Worm (Caenorhabditis elegans): ENCODE results near the gene zip-2.

Gene zip-2

DNA sequence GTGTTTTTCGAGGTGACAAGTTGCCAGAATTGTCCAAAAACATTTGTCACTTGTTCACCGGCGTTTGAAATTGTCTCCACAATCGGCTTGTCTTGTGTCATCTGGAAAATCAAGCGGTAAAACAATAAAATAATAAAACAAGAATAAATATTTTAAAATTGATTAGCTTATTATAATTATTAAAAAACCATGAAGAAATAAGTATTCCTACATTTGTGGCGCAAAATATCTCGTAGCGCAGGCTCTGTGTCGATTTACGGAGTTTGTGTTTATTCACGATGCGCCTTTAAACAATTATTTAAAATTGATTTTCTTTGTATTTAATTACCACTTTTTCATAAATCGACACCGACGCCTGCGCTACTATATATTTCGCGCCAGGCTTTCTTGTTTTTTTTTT, 19.5 kb downstream of the zip-2 start, which contains the start of gene moma-1 (continued):
- TF ChIP-seq madf-3 (GFP tag; IDR thresholded peaks at IDR 0.05): no peak
- no peak for TF ChIP-seq ztf-25 (GFP tag; IDR thresholded peaks at IDR 0.05)
- no peak for TF ChIP-seq F57A8.1 (GFP tag; optimal IDR thresholded peaks at IDR 0.05)
- TF ChIP-seq lag-1 (GFP tag; IDR thresholded peaks at IDR 0.05): no peak
- no peak for TF ChIP-seq let-526 (GFP tag; IDR thresholded peaks at IDR 0.05)
- TF ChIP-seq nfya-2 (GFP tag; IDR thresholded peaks at IDR 0.05): no peak
- no peak for TF ChIP-seq F39B2.1 (GFP tag; IDR thresholded peaks at IDR 0.05)

DNA sequence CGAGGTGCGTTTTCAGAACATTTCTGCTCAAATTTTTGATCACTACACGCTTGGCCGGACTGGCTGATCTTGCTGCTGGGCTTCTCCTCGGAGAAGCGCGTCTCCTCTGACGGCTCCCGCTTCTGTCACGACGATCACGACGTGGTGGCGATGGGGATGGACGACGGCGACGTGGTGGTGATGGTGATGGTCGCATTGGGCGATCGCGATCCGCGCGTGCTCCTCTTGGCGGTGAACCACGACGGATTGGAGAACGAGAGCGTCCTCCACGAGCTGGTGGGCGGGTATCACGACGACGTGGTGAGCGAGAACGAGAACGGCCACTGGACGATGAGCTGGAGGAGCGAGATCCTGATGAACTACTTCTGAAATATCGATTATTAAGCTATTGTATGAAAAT, 20.6 kb downstream of the zip-2 start:
- TF ChIP-seq him-1 (tag; optimal IDR thresholded peaks at IDR 0.05) (no peak), zfh-2 (GFP tag; conservative IDR thresholded peaks at IDR 0.05) (peak; percentile 91), egrh-3 (GFP tag; IDR thresholded peaks at IDR 0.05) (peak; percentile 73; the same call in 1 of the 2 replicates)

ce11 chrIII:853859-854359, 21.1 kb downstream of the zip-2 start, which contains the start of the genes rnp-5 and tag-51:
Gene rnp-5, minus strand, starts transcription at chrIII:853909.
Gene tag-51, plus strand, starts transcription at chrIII:854221.
- TF ChIP-seq akir-1 (GFP tag; optimal IDR thresholded peaks at IDR 0.05) (no peak), ztf-28 (GFP tag; IDR thresholded peaks at IDR 0.05) (no peak), mcd-1 (GFP tag; IDR thresholded peaks at IDR 0.05) (no peak), attf-3 (GFP tag; conservative IDR thresholded peaks at IDR 0.05) (peak; percentile 89), efl-1 (GFP tag; optimal IDR thresholded peaks at IDR 0.05) (no peak)

DNA sequence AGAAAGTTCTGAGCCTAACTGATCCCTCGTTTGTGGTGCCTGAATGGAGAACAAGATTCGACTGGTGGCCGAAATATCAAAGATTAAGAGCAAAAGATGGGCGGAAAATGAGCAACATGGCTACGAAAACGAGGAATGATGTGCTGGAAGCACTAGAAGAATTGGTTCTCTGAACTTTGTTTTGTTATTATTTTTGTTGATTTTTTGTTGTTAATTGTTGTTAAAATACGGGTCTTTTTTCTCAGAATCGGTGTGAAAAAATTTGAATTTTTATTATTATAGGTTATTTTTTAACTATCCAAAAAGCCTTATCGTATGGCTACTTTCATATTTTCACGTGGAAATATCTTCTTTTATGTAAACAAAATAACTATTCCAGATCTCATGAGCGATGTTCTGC, 23.5 kb downstream of the zip-2 start, which contains the start of gene K02F3.12:
Gene K02F3.12, plus strand, starts transcription at position 301 of the 400 bp plus-strand sequence.
- TF ChIP-seq F23B12.7 (tag; optimal IDR thresholded peaks at IDR 0.05; ENCODE audit: insufficient read depth) (no peak), K12H6.12 (tag; optimal IDR thresholded peaks at IDR 0.05) (no peak), ets-4 (GFP tag; optimal IDR thresholded peaks at IDR 0.05) (no peak), pha-4 (tag; optimal IDR thresholded peaks at IDR 0.05) (no peak), hmg-20 (GFP tag; IDR thresholded peaks at IDR 0.05) (no peak), F37B4.10 (GFP tag; IDR thresholded peaks at IDR 0.05) (no peak), F39B2.1 (GFP tag; IDR thresholded peaks at IDR 0.05) (no peak), cebp-2 (GFP tag; IDR thresholded peaks at IDR 0.05) (no peak), efl-1 (GFP tag; optimal IDR thresholded peaks at IDR 0.05) (no peak), snpc-3.4 (tag; optimal IDR thresholded peaks at IDR 0.05) (no peak), lag-1 (GFP tag; IDR thresholded peaks at IDR 0.05) (no peak), hlh-12 (tag; optimal IDR thresholded peaks at IDR 0.05) (no peak), ceh-40 (GFP tag; IDR thresholded peaks at IDR 0.05) (no peak), F10E7.11 (tag; optimal IDR thresholded peaks at IDR 0.05) (no peak)

DNA sequence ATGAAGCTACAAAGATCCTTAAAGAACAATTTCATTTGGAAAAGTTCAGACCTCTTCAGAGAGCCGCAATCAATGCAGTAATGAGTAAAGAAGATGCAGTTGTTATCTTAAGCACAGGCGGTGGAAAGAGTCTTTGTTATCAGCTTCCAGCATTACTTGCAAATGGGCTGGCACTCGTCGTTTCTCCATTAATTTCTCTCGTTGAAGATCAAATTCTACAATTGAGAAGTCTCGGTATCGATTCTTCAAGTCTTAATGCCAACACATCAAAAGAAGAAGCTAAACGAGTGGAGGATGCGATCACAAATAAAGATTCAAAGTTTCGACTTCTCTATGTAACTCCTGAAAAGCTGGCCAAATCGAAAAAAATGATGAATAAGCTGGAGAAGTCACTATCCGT, 24.1 kb downstream of the zip-2 start:
- TF ChIP-seq Y95B8A.8 (GFP tag; IDR thresholded peaks at IDR 0.05) (no peak), akir-1 (GFP tag; optimal IDR thresholded peaks at IDR 0.05) (no peak), let-607 (tag; optimal IDR thresholded peaks at IDR 0.05) (no peak), fkh-3 (tag; optimal IDR thresholded peaks at IDR 0.05) (no peak), ztf-18 (tag; optimal IDR thresholded peaks at IDR 0.05) (no peak)

ce11 chrIII:859898-860297, 27.1 kb downstream of the zip-2 start, which contains the start of gene exos-4.2:
Gene exos-4.2, plus strand, starts transcription at chrIII:860198.
- TF ChIP-seq nhr-90 (tag; optimal IDR thresholded peaks at IDR 0.05): no peak
- no peak for TF ChIP-seq hsf-1 (GFP tag; IDR thresholded peaks at IDR 0.05)
- TF ChIP-seq hmg-20 (GFP tag; IDR thresholded peaks at IDR 0.05): no peak

All from whole organism, young adult.